Worm (Caenorhabditis elegans): Measurements from ENCODE around the gene ZC449.7.

ZC449.7 gene

ce11 chrX:4976530-4976929, 37.3 kb upstream of the ZC449.7 start, which contains the start of gene lfi-1:
TSS of gene lfi-1 (plus strand) at chrX:4976830.
- TF ChIP-seq sptf-2 (GFP tag; optimal IDR thresholded peaks at IDR 0.05), result no peak

- TF ChIP-seq rpc-1 (optimal IDR thresholded peaks at IDR 0.05) (no peak), rpc-1 (tag; optimal IDR thresholded peaks at IDR 0.05) (no peak), egl-44 (GFP tag; IDR thresholded peaks at IDR 0.05) (no peak), snpc-4 (GFP tag; optimal IDR thresholded peaks at IDR 0.05) (no peak), snpc-4 (tag; optimal IDR thresholded peaks at IDR 0.05) (no peak), lin-26 (GFP tag; IDR thresholded peaks at IDR 0.05) (no peak), ekl-4 (GFP tag; IDR thresholded peaks at IDR 0.05) (no peak), lir-1 (GFP tag; conservative IDR thresholded peaks at IDR 0.05) (no peak), Y56A3A.18 (GFP tag; IDR thresholded peaks at IDR 0.05) (no peak), F39B2.1 (GFP tag; IDR thresholded peaks at IDR 0.05) (no peak), F55B11.4 (tag; optimal IDR thresholded peaks at IDR 0.05; ENCODE audit: borderline replicate concordance, insufficient read depth) (no peak), hmg-1.2 (GFP tag; IDR thresholded peaks at IDR 0.05) (no peak), hrde-1 (tag; optimal IDR thresholded peaks at IDR 0.05; ENCODE audit: borderline replicate concordance) (no peak), B0336.3 (GFP tag; IDR thresholded peaks at IDR 0.05) (no peak), Y53G8AR.9 (GFP tag; conservative IDR thresholded peaks at IDR 0.05) (no peak), lin-40 (tag; optimal IDR thresholded peaks at IDR 0.05) (no peak), F10E7.11 (tag; optimal IDR thresholded peaks at IDR 0.05) (no peak), nfya-1 (tag; optimal IDR thresholded peaks at IDR 0.05; ENCODE audit: borderline replicate concordance, insufficient read depth) (no peak), ztf-25 (GFP tag; IDR thresholded peaks at IDR 0.05) (no peak)
These were observed 35.8 kb upstream of the ZC449.7 start for ce11 chrX:4978103-4978502.

ce11 chrX:4979060-4979459, 34.8 kb upstream of the ZC449.7 start:
- TF ChIP-seq nhr-80 (tag; optimal IDR thresholded peaks at IDR 0.05) (peak; percentile 64), F10E7.11 (tag; optimal IDR thresholded peaks at IDR 0.05) (no peak)

ce11 chrX:4981059-4981458, 32.8 kb upstream of the ZC449.7 start:
- 0 out of 2 replicates have a peak, but pooled peaks have one; percentile 22 for TF ChIP-seq zfh-2 (GFP tag; conservative IDR thresholded peaks at IDR 0.05)
- TF ChIP-seq cebp-1 (GFP tag; IDR thresholded peaks at IDR 0.05), result no peak
- peak; percentile 14 for TF ChIP-seq cebp-1 (tag; optimal IDR thresholded peaks at IDR 0.05)
- no peak for TF ChIP-seq ztf-28 (GFP tag; IDR thresholded peaks at IDR 0.05)
- no peak for TF ChIP-seq ceh-100 (GFP tag; IDR thresholded peaks at IDR 0.05)
- TF ChIP-seq bed-2 (GFP tag; IDR thresholded peaks at IDR 0.05), result no peak
- peak; percentile 17; the same call in 1 of the 2 replicates for TF ChIP-seq hmg-1.2 (GFP tag; IDR thresholded peaks at IDR 0.05)
- no peak for TF ChIP-seq lsy-27 (tag; optimal IDR thresholded peaks at IDR 0.05; ENCODE audit: borderline replicate concordance, insufficient read depth)
- no peak for TF ChIP-seq ztf-3 (GFP tag; optimal IDR thresholded peaks at IDR 0.05)

- no peak for TF ChIP-seq sea-2 (GFP tag; IDR thresholded peaks at IDR 0.05)
- no peak for TF ChIP-seq tlf-1 (GFP tag; optimal IDR thresholded peaks at IDR 0.05)
- no peak for TF ChIP-seq atf-7 (tag; optimal IDR thresholded peaks at IDR 0.05)
- no peak for TF ChIP-seq nhr-120 (GFP tag; IDR thresholded peaks at IDR 0.05)
- peak; percentile 26 for TF ChIP-seq nhr-80 (tag; optimal IDR thresholded peaks at IDR 0.05)
These were observed 32.3 kb upstream of the ZC449.7 start for ce11 chrX:4981579-4981978.
